Fruit fly (Drosophila melanogaster): ENCODE measurements around the gene ed.

- TF ChIP-seq esn (GFP tag; optimal IDR thresholded peaks at IDR 0.05): no peak
- no peak for TF ChIP-seq CG3919 (GFP tag; optimal IDR thresholded peaks at IDR 0.05)
- no peak for TF ChIP-seq Blimp-1 (GFP tag; optimal IDR thresholded peaks at IDR 0.05)
- TF ChIP-seq CG11762 (GFP tag; optimal IDR thresholded peaks at IDR 0.05; ENCODE audit: insufficient read depth): no peak
- no peak for TF ChIP-seq CG8319 (GFP tag; optimal IDR thresholded peaks at IDR 0.05)
These were observed 31.5 kb upstream of the ed start, which contains the start of gene CG43797 for dm6 chr2L:3999718-4000117.

Measured in whole organism, prepupa.